Worm (Caenorhabditis elegans): ENCODE data around the gene rhr-1.
A peak's percentile ranks its signal among the peaks of the same experiment; 100 is the strongest.

The rhr-1 gene

DNA sequence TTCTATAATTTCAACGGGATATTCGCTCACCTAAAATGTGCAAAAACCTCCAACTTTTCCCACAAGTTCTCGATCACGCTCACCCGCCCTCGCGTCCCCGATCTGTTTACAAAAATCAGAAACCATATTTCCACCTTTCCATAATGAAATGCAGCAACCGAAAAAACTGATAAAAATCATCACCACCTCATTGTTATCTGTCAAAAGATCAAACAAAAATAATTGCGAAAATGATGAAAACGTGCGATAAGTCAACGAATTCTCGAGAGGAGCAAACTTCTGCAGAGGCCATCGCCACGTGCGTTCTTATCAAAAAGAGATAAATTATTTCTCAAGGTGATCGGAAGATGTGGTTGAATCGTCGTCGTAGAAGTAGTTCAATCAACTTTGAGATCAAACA, 3.0 kb upstream of the rhr-1 start (continued):
- no peak for TF ChIP-seq mab-5 (tag; optimal IDR thresholded peaks at IDR 0.05)
- peak; percentile 85 to 93 for TF ChIP-seq mdl-1 (tag; optimal IDR thresholded peaks at IDR 0.05)
- peak; percentile 92 for TF ChIP-seq ceh-16 (tag; optimal IDR thresholded peaks at IDR 0.05)
- peak; percentile 68 for TF ChIP-seq blmp-1 (tag; optimal IDR thresholded peaks at IDR 0.05; ENCODE audit: insufficient read depth)
- TF ChIP-seq nhr-25 (tag; optimal IDR thresholded peaks at IDR 0.05), result peak; percentile 84

ce11 chrV:5426337-5426736, 1.6 kb upstream of the rhr-1 start:
- TF ChIP-seq blmp-1 (tag; optimal IDR thresholded peaks at IDR 0.05; ENCODE audit: insufficient read depth) (no peak), sma-9 (GFP tag; optimal IDR thresholded peaks at IDR 0.05) (peak; percentile 67), sma-9 (tag; optimal IDR thresholded peaks at IDR 0.05) (no peak), elt-1 (tag; optimal IDR thresholded peaks at IDR 0.05) (peak; percentile 86), nhr-23 (tag; optimal IDR thresholded peaks at IDR 0.05) (peak; percentile 65), nhr-25 (tag; optimal IDR thresholded peaks at IDR 0.05) (peak; percentile 28), ceh-16 (tag; optimal IDR thresholded peaks at IDR 0.05) (peak; percentile 72), ceh-82 (tag; optimal IDR thresholded peaks at IDR 0.05) (no peak)

DNA sequence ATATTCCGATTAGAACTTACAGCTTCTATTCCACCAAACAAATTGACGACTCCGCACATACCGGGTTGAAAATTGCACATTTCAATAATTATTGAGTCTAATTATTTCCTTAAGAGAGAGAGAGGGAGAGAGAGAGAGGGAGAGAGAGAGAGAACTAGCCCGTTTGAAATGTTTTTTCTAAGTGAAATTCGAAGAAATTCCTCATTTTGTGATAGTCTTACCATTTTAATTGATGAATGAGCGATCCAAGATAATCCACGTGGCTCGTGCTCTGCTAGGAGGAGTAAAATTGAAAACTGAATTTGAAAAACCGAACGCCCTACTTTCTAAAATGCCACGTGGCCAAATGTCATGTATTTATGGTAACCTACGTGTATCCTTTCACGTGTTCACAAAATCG, 4.5 kb downstream of the rhr-1 start, which contains the start of gene F08F3.8:
Gene F08F3.8 (minus strand): TSS at position 101 of the 400 bp plus-strand sequence.
- TF ChIP-seq ztf-11 (tag; optimal IDR thresholded peaks at IDR 0.05) (no peak), nhr-21 (tag; optimal IDR thresholded peaks at IDR 0.05) (no peak), alr-1 (tag; optimal IDR thresholded peaks at IDR 0.05) (no peak), lsy-2 (tag; optimal IDR thresholded peaks at IDR 0.05) (no peak), peb-1 (tag; optimal IDR thresholded peaks at IDR 0.05) (no peak), ZK546.5 (tag; optimal IDR thresholded peaks at IDR 0.05) (no peak), sem-4 (tag; optimal IDR thresholded peaks at IDR 0.05) (no peak), ztf-4 (tag; optimal IDR thresholded peaks at IDR 0.05) (no peak), unc-55 (GFP tag; optimal IDR thresholded peaks at IDR 0.05) (no peak), sma-9 (GFP tag; optimal IDR thresholded peaks at IDR 0.05) (no peak), sma-9 (tag; optimal IDR thresholded peaks at IDR 0.05) (no peak), nhr-129 (tag; optimal IDR thresholded peaks at IDR 0.05) (no peak), R02D3.7 (tag; optimal IDR thresholded peaks at IDR 0.05) (no peak), C34F6.9 (tag; optimal IDR thresholded peaks at IDR 0.05) (no peak), unc-62 (GFP tag; optimal IDR thresholded peaks at IDR 0.05) (no peak), ztf-1 (GFP tag; conservative IDR thresholded peaks at IDR 0.05) (no peak), nhr-11 (tag; optimal IDR thresholded peaks at IDR 0.05) (no peak), ama-1 (optimal IDR thresholded peaks at IDR 0.05) (no peak), elt-3 (tag; optimal IDR thresholded peaks at IDR 0.05) (no peak)

ce11 chrV:5433020-5433419, 5.1 kb downstream of the rhr-1 start, which contains the start of gene acl-6:
Gene acl-6 (plus strand): TSS chrV:5433386.
- TF ChIP-seq Y55F3AM.14 (GFP tag; optimal IDR thresholded peaks at IDR 0.05) (no peak), mdl-1 (tag; optimal IDR thresholded peaks at IDR 0.05) (no peak), nhr-6 (tag; optimal IDR thresholded peaks at IDR 0.05) (no peak), blmp-1 (tag; optimal IDR thresholded peaks at IDR 0.05; ENCODE audit: insufficient read depth) (no peak), nhr-23 (tag; optimal IDR thresholded peaks at IDR 0.05) (no peak), lin-13 (GFP tag; optimal IDR thresholded peaks at IDR 0.05) (peak; percentile 37), ceh-82 (tag; optimal IDR thresholded peaks at IDR 0.05) (no peak), ceh-16 (tag; optimal IDR thresholded peaks at IDR 0.05) (no peak), aly-2 (tag; optimal IDR thresholded peaks at IDR 0.05) (no peak), lin-11 (tag; optimal IDR thresholded peaks at IDR 0.05) (no peak), sma-3 (GFP tag; optimal IDR thresholded peaks at IDR 0.05) (peak; percentile 54), skn-1 (tag; optimal IDR thresholded peaks at IDR 0.05) (peak; percentile 64), ZK546.5 (tag; optimal IDR thresholded peaks at IDR 0.05) (no peak), nhr-77 (tag; optimal IDR thresholded peaks at IDR 0.05) (no peak), unc-62 (GFP tag; optimal IDR thresholded peaks at IDR 0.05) (no peak), gmeb-1 (tag; optimal IDR thresholded peaks at IDR 0.05) (peak; percentile 91), mab-5 (tag; optimal IDR thresholded peaks at IDR 0.05) (no peak), snpc-4 (tag; optimal IDR thresholded peaks at IDR 0.05) (no peak), mbf-1 (tag; optimal IDR thresholded peaks at IDR 0.05) (no peak), dmd-4 (tag; optimal IDR thresholded peaks at IDR 0.05) (no peak), ztf-1 (GFP tag; conservative IDR thresholded peaks at IDR 0.05) (no peak), unc-55 (GFP tag; optimal IDR thresholded peaks at IDR 0.05) (peak; percentile 66), nhr-237 (tag; optimal IDR thresholded peaks at IDR 0.05) (no peak), crh-2 (tag; optimal IDR thresholded peaks at IDR 0.05) (peak; percentile 75), R02D3.7 (tag; optimal IDR thresholded peaks at IDR 0.05) (no peak), egl-27 (tag; optimal IDR thresholded peaks at IDR 0.05) (peak; percentile 37), lsy-2 (tag; optimal IDR thresholded peaks at IDR 0.05) (peak in 1 of 2 experiments; percentile 70), nhr-11 (tag; optimal IDR thresholded peaks at IDR 0.05) (no peak), fos-1 (tag; optimal IDR thresholded peaks at IDR 0.05) (peak; percentile 94), zag-1 (tag; optimal IDR thresholded peaks at IDR 0.05) (no peak), nhr-21 (tag; optimal IDR thresholded peaks at IDR 0.05) (no peak), ztf-11 (tag; optimal IDR thresholded peaks at IDR 0.05) (no peak), C34F6.9 (tag; optimal IDR thresholded peaks at IDR 0.05) (peak; percentile 75), nhr-12 (tag; optimal IDR thresholded peaks at IDR 0.05) (no peak), ztf-4 (tag; optimal IDR thresholded peaks at IDR 0.05) (no peak), alr-1 (tag; optimal IDR thresholded peaks at IDR 0.05) (no peak), nhr-129 (tag; optimal IDR thresholded peaks at IDR 0.05) (peak; percentile 25), sma-9 (GFP tag; optimal IDR thresholded peaks at IDR 0.05) (peak; percentile 80), sma-9 (tag; optimal IDR thresholded peaks at IDR 0.05) (no peak), elt-3 (tag; optimal IDR thresholded peaks at IDR 0.05) (no peak)

All from whole organism, L2 larva.